Worm (Caenorhabditis elegans): ENCODE results near the gene rpc-1.

- TF ChIP-seq pha-4 (tag; optimal IDR thresholded peaks at IDR 0.05) (no peak), fos-1 (tag; optimal IDR thresholded peaks at IDR 0.05) (no peak), elt-2 (tag; optimal IDR thresholded peaks at IDR 0.05) (no peak), snpc-4 (tag; optimal IDR thresholded peaks at IDR 0.05) (no peak)
Measured at ce11 chrIV:7158161-7158560, 7.4 kb downstream of the rpc-1 start.
